Fruit fly (Drosophila melanogaster) whole organism, embryonic: ENCODE data around the gene CG15461.

Source experiments
- Atf3 ChIP-seq: fragments of 200-800 bp; sonication (Bioruptor generic); optimal IDR thresholded peaks from 3 replicates; lab custom pipeline; 2016; ENCODE audit warnings: missing biosample characterization, missing genetic modification characterization
- B-H1 ChIP-seq: fragments of 200-800 bp; sonication (Bioruptor generic); IDR thresholded peaks from 3 replicates; pipeline ENCODE4 v1.3.6; 2022; ENCODE audit warnings: missing biosample characterization, missing genetic modification characterization
- Bgb ChIP-seq: fragments of 200-800 bp; sonication (Bioruptor generic); IDR thresholded peaks from 2 replicates; pipeline ENCODE4 v1.3.6; 2022; ENCODE audit warnings: missing biosample characterization, missing genetic modification characterization; ENCODE audit not compliant: partially characterized antibody
- CG1024 ChIP-seq: fragments of 200-800 bp; sonication (Bioruptor generic); IDR thresholded peaks from 2 replicates; pipeline ENCODE4 v1.3.6; 2022; ENCODE audit warnings: missing biosample characterization, missing genetic modification characterization
- CG10274 ChIP-seq: fragments of 200-800 bp; sonication (Bioruptor generic); optimal IDR thresholded peaks from 3 replicates; lab custom pipeline; 2017; ENCODE audit warnings: missing biosample characterization, mild to moderate bottlenecking, missing genetic modification characterization
- CG11093 ChIP-seq: fragments of 200-800 bp; sonication (Bioruptor generic); IDR thresholded peaks from 3 replicates; pipeline ENCODE4 v1.3.6; 2022; ENCODE audit warnings: missing biosample characterization, missing genetic modification characterization
- CG12219 ChIP-seq: fragments of 200-800 bp; sonication (Bioruptor generic); optimal IDR thresholded peaks from 3 replicates; lab custom pipeline; 2018; ENCODE audit warnings: missing biosample characterization, mild to moderate bottlenecking, missing genetic modification characterization
- CG12659 ChIP-seq: fragments of 200-800 bp; sonication (Bioruptor generic); optimal IDR thresholded peaks from 3 replicates; lab custom pipeline; 2017; ENCODE audit warnings: mild to moderate bottlenecking, missing biosample characterization, missing genetic modification reagents, missing genetic modification characterization
- CG13424 ChIP-seq: fragments of 200-800 bp; sonication (Bioruptor generic); optimal IDR thresholded peaks from 2 replicates; lab custom pipeline; 2019; ENCODE audit warnings: missing biosample characterization, mild to moderate bottlenecking, missing genetic modification characterization, moderate library complexity
- CG1602 ChIP-seq: fragments of 200-800 bp; sonication (Bioruptor generic); optimal IDR thresholded peaks from 3 replicates; lab custom pipeline; 2016; ENCODE audit warnings: missing biosample characterization, missing genetic modification characterization
- CG1603 ChIP-seq: fragments of 200-800 bp; sonication (Bioruptor generic); optimal IDR thresholded peaks from 2 replicates; lab custom pipeline; 2019; ENCODE audit warnings: missing biosample characterization, mild to moderate bottlenecking, missing genetic modification characterization, moderate library complexity
- CG16863 ChIP-seq: fragments of 200-800 bp; sonication (Bioruptor generic); optimal IDR thresholded peaks from 3 replicates; lab custom pipeline; 2016; ENCODE audit warnings: missing biosample characterization, missing genetic modification characterization
- CG17612 ChIP-seq: fragments of 200-800 bp; sonication (Bioruptor generic); IDR thresholded peaks from 2 replicates; pipeline ENCODE4 v1.3.6; 2022; ENCODE audit warnings: missing biosample characterization, missing genetic modification characterization
- CG17802 ChIP-seq: fragments of 200-800 bp; sonication (Bioruptor generic); optimal IDR thresholded peaks from 2 replicates; lab custom pipeline; 2018; ENCODE audit warnings: missing biosample characterization, mild to moderate bottlenecking, missing genetic modification characterization, moderate library complexity
- CG18764 ChIP-seq: fragments of 200-800 bp; sonication (Bioruptor generic); optimal IDR thresholded peaks from 3 replicates; lab custom pipeline; 2016; ENCODE audit warnings: missing biosample characterization, missing genetic modification characterization
- CG30020 ChIP-seq: fragments of 200-800 bp; optimal IDR thresholded peaks from 2 replicates; lab custom pipeline; 2019; ENCODE audit warnings: missing biosample characterization, mild to moderate bottlenecking, missing genetic modification characterization, moderate library complexity
- CG30403 ChIP-seq: fragments of 200-800 bp; sonication (Bioruptor generic); optimal IDR thresholded peaks from 3 replicates; lab custom pipeline; 2016; ENCODE audit warnings: missing biosample characterization, missing genetic modification characterization
- CG31224 ChIP-seq: fragments of 200-800 bp; sonication (Bioruptor generic); IDR thresholded peaks from 2 replicates; pipeline ENCODE4 v1.3.6; 2022; ENCODE audit warnings: missing biosample characterization, missing genetic modification characterization
- CG3847 ChIP-seq: fragments of 200-800 bp; sonication (Bioruptor generic); IDR thresholded peaks from 2 replicates; pipeline ENCODE4 v1.3.6; 2022; ENCODE audit warnings: missing biosample characterization, missing genetic modification characterization
- CG8089 ChIP-seq: fragments of 200-800 bp; sonication (Bioruptor generic); optimal IDR thresholded peaks from 3 replicates; lab custom pipeline; 2016; ENCODE audit warnings: missing biosample characterization, missing genetic modification characterization
- CG9817 ChIP-seq: fragments of 200-800 bp; sonication (Bioruptor generic); optimal IDR thresholded peaks from 2 replicates; lab custom pipeline; 2018; ENCODE audit warnings: missing biosample characterization, mild to moderate bottlenecking, missing genetic modification characterization, moderate library complexity
- CHES-1-like ChIP-seq: fragments of 200-800 bp; sonication (Bioruptor generic); optimal IDR thresholded peaks from 2 replicates; lab custom pipeline; 2016; ENCODE audit warnings: missing biosample characterization, missing genetic modification characterization
- D19B ChIP-seq: fragments of 200-800 bp; sonication (Bioruptor generic); optimal IDR thresholded peaks from 2 replicates; lab custom pipeline; 2017; ENCODE audit warnings: missing biosample characterization, mild to moderate bottlenecking, missing genetic modification characterization
- Dbx ChIP-seq: fragments of 200-800 bp; sonication (Bioruptor generic); IDR thresholded peaks from 3 replicates; pipeline ENCODE4 v1.3.6; 2022; ENCODE audit warnings: missing biosample characterization, missing genetic modification characterization
- Dll ChIP-seq: fragments of 200-800 bp; sonication (Bioruptor generic); IDR thresholded peaks from 4 replicates; pipeline ENCODE4 v1.3.6; 2022; ENCODE audit warnings: missing biosample characterization, missing genetic modification characterization; ENCODE audit not compliant: partially characterized antibody
- HmgD ChIP-seq: fragments of 200-800 bp; sonication (Bioruptor generic); optimal IDR thresholded peaks from 3 replicates; lab custom pipeline; 2016; ENCODE audit warnings: missing biosample characterization, missing genetic modification characterization
- Hr51 ChIP-seq, 2 experiments: fragments of 200-800 bp; sonication (Bioruptor generic); optimal IDR thresholded peaks; 2 replicates in 1 of 2; 3 replicates in 1 of 2; lab custom pipeline; 2016 to 2018; ENCODE audit warnings: missing biosample characterization in 2 of 2, missing genetic modification characterization in 2 of 2, mild to moderate bottlenecking in 1 of 2, moderate library complexity in 1 of 2
- Mad ChIP-seq: fragments of 200-800 bp; sonication (Bioruptor generic); optimal IDR thresholded peaks from 2 replicates; lab custom pipeline; 2016; ENCODE audit warnings: missing biosample characterization, missing genetic modification characterization
- Pdp1 ChIP-seq, 2 experiments: fragments of 200-800 bp; sonication (Bioruptor generic); optimal IDR thresholded peaks; 3 replicates each; lab custom pipeline; 2016; ENCODE audit warnings: missing biosample characterization in 2 of 2, missing genetic modification characterization in 2 of 2, mild to moderate bottlenecking in 1 of 2, moderate library complexity in 1 of 2
- Sry-β ChIP-seq: fragments of 200-800 bp; sonication (Bioruptor generic); optimal IDR thresholded peaks from 2 replicates; lab custom pipeline; 2018; ENCODE audit warnings: missing biosample characterization, mild to moderate bottlenecking, missing genetic modification characterization, moderate library complexity
- Xbp1 ChIP-seq: fragments of 200-800 bp; sonication (Bioruptor generic); optimal IDR thresholded peaks from 3 replicates; lab custom pipeline; 2016; ENCODE audit warnings: missing biosample characterization, mild to moderate bottlenecking, missing genetic modification characterization
- ase ChIP-seq: fragments of 200-800 bp; sonication (Bioruptor generic); IDR thresholded peaks from 3 replicates; pipeline ENCODE4 v1.3.6; 2022; ENCODE audit warnings: missing biosample characterization, missing genetic modification characterization
- croc ChIP-seq: fragments of 200-800 bp; sonication (Bioruptor generic); conservative IDR thresholded peaks from 3 replicates; pipeline ENCODE4 v1.3.6; 2022; ENCODE audit warnings: missing biosample characterization, missing genetic modification characterization
- esg ChIP-seq: fragments of 200-800 bp; sonication (Bioruptor generic); conservative IDR thresholded peaks from 2 replicates; pipeline ENCODE4 v1.3.6; 2022; ENCODE audit warnings: missing biosample characterization, missing genetic modification characterization
- fd3F ChIP-seq: fragments of 200-800 bp; sonication (Bioruptor generic); optimal IDR thresholded peaks from 2 replicates; lab custom pipeline; 2018; ENCODE audit warnings: missing biosample characterization, mild to moderate bottlenecking, missing genetic modification characterization, moderate library complexity
- gcm ChIP-seq: fragments of 200-800 bp; sonication (Bioruptor generic); optimal IDR thresholded peaks from 2 replicates; lab custom pipeline; 2019; ENCODE audit warnings: missing biosample characterization, mild to moderate bottlenecking, missing genetic modification characterization, moderate library complexity
- gfzf ChIP-seq: fragments of 200-800 bp; sonication (Bioruptor generic); optimal IDR thresholded peaks from 2 replicates; lab custom pipeline; 2016; ENCODE audit warnings: missing biosample characterization, mild to moderate bottlenecking, missing genetic modification characterization, moderate library complexity
- gro ChIP-seq: fragments of 200-800 bp; sonication (Bioruptor generic); optimal IDR thresholded peaks from 2 replicates; lab custom pipeline; 2016; ENCODE audit warnings: missing biosample characterization, missing genetic modification characterization
- gt ChIP-seq: fragments of 200-800 bp; sonication (Bioruptor generic); IDR thresholded peaks from 2 replicates; pipeline ENCODE4 v1.3.6; 2022; ENCODE audit warnings: missing biosample characterization, missing genetic modification characterization
- ind ChIP-seq: fragments of 200-800 bp; sonication (Bioruptor generic); optimal IDR thresholded peaks from 3 replicates; lab custom pipeline; 2016; ENCODE audit warnings: missing biosample characterization, missing genetic modification characterization
- jigr1 ChIP-seq: fragments of 200-800 bp; sonication (Bioruptor generic); IDR thresholded peaks from 3 replicates; pipeline ENCODE4 v1.3.6; 2022; ENCODE audit warnings: missing biosample characterization, missing genetic modification characterization
- lilli ChIP-seq: fragments of 200-800 bp; sonication (Bioruptor generic); optimal IDR thresholded peaks from 3 replicates; lab custom pipeline; 2016; ENCODE audit warnings: missing biosample characterization, missing genetic modification characterization
- maf-S ChIP-seq: fragments of 200-800 bp; sonication (Bioruptor generic); optimal IDR thresholded peaks from 2 replicates; lab custom pipeline; 2016; ENCODE audit warnings: missing biosample characterization, missing genetic modification characterization
- nom ChIP-seq: fragments of 200-800 bp; sonication (Bioruptor generic); optimal IDR thresholded peaks from 2 replicates; lab custom pipeline; 2017; ENCODE audit warnings: missing biosample characterization, missing genetic modification characterization, mild to moderate bottlenecking, moderate library complexity, missing genetic modification reagents
- pho ChIP-seq: fragments of 200-800 bp; sonication (Bioruptor generic); optimal IDR thresholded peaks from 2 replicates; lab custom pipeline; 2016; ENCODE audit warnings: missing biosample characterization, missing genetic modification characterization
- repo ChIP-seq: fragments of 200-800 bp; sonication (Bioruptor generic); optimal IDR thresholded peaks from 2 replicates; lab custom pipeline; 2016; ENCODE audit warnings: missing biosample characterization, missing genetic modification characterization
- rib ChIP-seq: fragments of 200-800 bp; sonication (Bioruptor generic); IDR thresholded peaks from 2 replicates; pipeline ENCODE4 v1.3.6; 2022; ENCODE audit warnings: missing biosample characterization, missing genetic modification characterization
- sisA ChIP-seq: fragments of 200-800 bp; sonication (Bioruptor generic); IDR thresholded peaks from 2 replicates; pipeline ENCODE4 v1.3.6; 2022; ENCODE audit warnings: missing biosample characterization, missing genetic modification characterization
- trem ChIP-seq: fragments of 200-800 bp; optimal IDR thresholded peaks from 3 replicates; lab custom pipeline; 2019; ENCODE audit warnings: missing biosample characterization, mild to moderate bottlenecking, missing genetic modification characterization, moderate library complexity
- trh ChIP-seq: fragments of 200-800 bp; sonication (Bioruptor generic); optimal IDR thresholded peaks from 2 replicates; lab custom pipeline; 2016; ENCODE audit warnings: missing biosample characterization, missing genetic modification characterization
- vfl ChIP-seq: fragments of 200-800 bp; sonication (Bioruptor generic); optimal IDR thresholded peaks from 2 replicates; lab custom pipeline; 2016; ENCODE audit warnings: missing biosample characterization, missing genetic modification characterization

The CG15461 gene

dm6 chrX:20511382-20511853 lies 25.4 kb downstream of the CG15461 start, which contains the start of gene CG1812 (continued):
- TF ChIP-seq CG12219 (peak; percentile 32), CG17612 (GFP tag; lab: Robert Waterston, UW) (no peak), ase (no peak; the same call in 2 of the 3 replicates), Pdp1 (GFP tag; optimal IDR thresholded peaks at IDR 0.05; lab: Kevin White, UChicago) (peak in 1 of 2 experiments; percentile 20), Xbp1 (GFP tag; lab: Kevin White, UChicago) (peak; percentile 23), repo (no peak), CG13424 (tag; lab: Kevin White, UChicago) (no peak), Hr51 (GFP tag; optimal IDR thresholded peaks at IDR 0.05; lab: Kevin White, UChicago) (peak in 1 of 2 experiments; percentile 71), CG31224 (GFP tag; lab: Robert Waterston, UW) (no peak), Dbx (GFP tag; lab: Robert Waterston, UW) (0 out of 3 replicates have a peak, but pooled peaks have one; percentile 10), esg (GFP tag; lab: Robert Waterston, UW) (peak; percentile 29; the same call in 1 of the 2 replicates), pho (no peak), croc (GFP tag; lab: Robert Waterston, UW) (no peak), Atf3 (GFP tag; lab: Kevin White, UChicago) (no peak), lilli (GFP tag; lab: Kevin White, UChicago) (peak; percentile 60), CHES-1-like (GFP tag; lab: Kevin White, UChicago) (peak; percentile 20), Dll (GFP tag; lab: Robert Waterston, UW) (no peak), CG1602 (no peak), B-H1 (no peak), CG30403 (GFP tag; lab: Kevin White, UChicago) (peak; percentile 43), maf-S (GFP tag; lab: Kevin White, UChicago) (no peak), ind (GFP tag; lab: Kevin White, UChicago) (peak; percentile 27), gcm (GFP tag; lab: Kevin White, UChicago) (no peak), gt (GFP tag; lab: Robert Waterston, UW) (no peak), trem (tag; lab: Kevin White, UChicago) (peak; percentile 25), CG12659 (peak; percentile 30), CG30020 (tag; lab: Kevin White, UChicago) (no peak), Mad (GFP tag; lab: Kevin White, UChicago) (peak; percentile 41), Sry-β (peak; percentile 92), CG1024 (GFP tag; lab: Robert Waterston, UW) (0 out of 2 replicates have a peak, but pooled peaks have one; percentile 15), D19B (GFP tag; lab: Kevin White, UChicago) (no peak), CG1603 (tag; lab: Kevin White, UChicago) (peak; percentile 56), vfl (GFP tag; lab: Kevin White, UChicago) (peak; percentile 17), fd3F (GFP tag; lab: Kevin White, UChicago) (no peak), CG16863 (GFP tag; lab: Kevin White, UChicago) (peak; percentile 4), gro (no peak), rib (GFP tag; lab: Robert Waterston, UW) (no peak), Bgb (GFP tag; lab: Robert Waterston, UW) (no peak; the same call in 1 of the 2 replicates), CG11093 (GFP tag; lab: Robert Waterston, UW) (no peak), CG18764 (no peak), CG9817 (no peak), CG10274 (no peak), CG3847 (GFP tag; lab: Robert Waterston, UW) (peak; percentile 42), sisA (GFP tag; lab: Robert Waterston, UW) (peak; percentile 49), gfzf (GFP tag; lab: Kevin White, UChicago) (peak; percentile 1), CG17802 (tag; lab: Kevin White, UChicago) (no peak), HmgD (GFP tag; lab: Kevin White, UChicago) (peak; percentile 2), jigr1 (no peak), nom (GFP tag; lab: Kevin White, UChicago) (peak; percentile 40), CG8089 (no peak), trh (GFP tag; lab: Kevin White, UChicago) (no peak)
